Fruit fly (Drosophila melanogaster) whole organism, embryonic: Measurements from ENCODE around the gene CG11454.

Experiments
- CG10147 ChIP-seq: fragments of 200-800 bp; sonication (Bioruptor generic); optimal IDR thresholded peaks from 2 replicates; lab custom pipeline; 2019; ENCODE audit warnings: missing biosample characterization, mild to moderate bottlenecking, missing genetic modification characterization, moderate library complexity
- CG11504 ChIP-seq: fragments of 200-800 bp; sonication (Bioruptor generic); optimal IDR thresholded peaks from 3 replicates; lab custom pipeline; 2019; ENCODE audit warnings: missing biosample characterization, mild to moderate bottlenecking, missing genetic modification characterization, moderate library complexity
- CG12659 ChIP-seq: fragments of 200-800 bp; sonication (Bioruptor generic); optimal IDR thresholded peaks from 3 replicates; lab custom pipeline; 2017; ENCODE audit warnings: mild to moderate bottlenecking, missing biosample characterization, missing genetic modification reagents, missing genetic modification characterization
- CG12769 ChIP-seq: fragments of 200-800 bp; sonication (Bioruptor generic); optimal IDR thresholded peaks from 2 replicates; lab custom pipeline; 2019; ENCODE audit warnings: missing biosample characterization, mild to moderate bottlenecking, missing genetic modification characterization, moderate library complexity
- CG13624 ChIP-seq: fragments of 200-800 bp; sonication (Bioruptor generic); optimal IDR thresholded peaks from 2 replicates; lab custom pipeline; 2016; ENCODE audit warnings: missing biosample characterization, missing genetic modification characterization
- CG14710 ChIP-seq: fragments of 200-800 bp; sonication (Bioruptor generic); optimal IDR thresholded peaks from 3 replicates; lab custom pipeline; 2019; ENCODE audit warnings: missing biosample characterization, mild to moderate bottlenecking, missing genetic modification characterization, moderate library complexity
- CG17912 ChIP-seq: fragments of 200-800 bp; sonication (Bioruptor generic); optimal IDR thresholded peaks from 2 replicates; lab custom pipeline; 2018; ENCODE audit warnings: missing biosample characterization, mild to moderate bottlenecking, missing genetic modification characterization
- CG18619 ChIP-seq: fragments of 200-800 bp; sonication (Bioruptor generic); optimal IDR thresholded peaks from 3 replicates; lab custom pipeline; 2017; ENCODE audit warnings: missing biosample characterization, mild to moderate bottlenecking, missing genetic modification characterization
- CG2202 ChIP-seq: fragments of 200-800 bp; sonication (Bioruptor generic); optimal IDR thresholded peaks from 2 replicates; lab custom pipeline; 2018; ENCODE audit warnings: missing biosample characterization, mild to moderate bottlenecking, missing genetic modification characterization
- CG42726 ChIP-seq: fragments of 200-800 bp; sonication (Bioruptor generic); IDR thresholded peaks from 2 replicates; pipeline ENCODE4 v1.3.6; 2022; ENCODE audit warnings: missing biosample characterization, missing genetic modification characterization; ENCODE audit not compliant: partially characterized antibody
- CG4328 ChIP-seq: fragments of 200-800 bp; sonication (Bioruptor generic); optimal IDR thresholded peaks from 3 replicates; lab custom pipeline; 2017; ENCODE audit warnings: missing biosample characterization, missing genetic modification reagents, missing genetic modification characterization
- CG4360 ChIP-seq: fragments of 200-800 bp; sonication (Bioruptor generic); IDR thresholded peaks from 2 replicates; pipeline ENCODE4 v1.3.6; 2022; ENCODE audit warnings: missing biosample characterization, missing genetic modification characterization
- CG4404 ChIP-seq: fragments of 200-800 bp; sonication (Bioruptor generic); IDR thresholded peaks from 2 replicates; pipeline ENCODE4 v1.3.6; 2022; ENCODE audit warnings: missing biosample characterization, missing genetic modification characterization
- CG6254 ChIP-seq: fragments of 200-800 bp; sonication (Bioruptor generic); optimal IDR thresholded peaks from 3 replicates; lab custom pipeline; 2017; ENCODE audit warnings: mild to moderate bottlenecking, missing biosample characterization, missing genetic modification reagents, missing genetic modification characterization
- CG6654 ChIP-seq: fragments of 200-800 bp; sonication (Bioruptor generic); optimal IDR thresholded peaks from 2 replicates; lab custom pipeline; 2017; ENCODE audit warnings: missing biosample characterization, mild to moderate bottlenecking, missing genetic modification characterization
- CG8089 ChIP-seq: fragments of 200-800 bp; sonication (Bioruptor generic); optimal IDR thresholded peaks from 3 replicates; lab custom pipeline; 2016; ENCODE audit warnings: missing biosample characterization, missing genetic modification characterization
- CG8478 ChIP-seq: fragments of >200 bp; optimal IDR thresholded peaks from 2 replicates; lab custom pipeline; 2018
- CG9797 ChIP-seq: fragments of 200-800 bp; sonication (Bioruptor generic); optimal IDR thresholded peaks from 3 replicates; lab custom pipeline; 2018; ENCODE audit warnings: missing biosample characterization, mild to moderate bottlenecking, missing genetic modification characterization
- E2f1 ChIP-seq: fragments of 200-800 bp; sonication (Bioruptor generic); IDR thresholded peaks from 2 replicates; pipeline ENCODE4 v1.3.6; 2022; ENCODE audit warnings: missing biosample characterization, missing genetic modification characterization
- ERR ChIP-seq: fragments of 200-800 bp; sonication (Bioruptor generic); optimal IDR thresholded peaks from 2 replicates; lab custom pipeline; 2016; ENCODE audit warnings: missing biosample characterization, missing genetic modification characterization
- Fer2 ChIP-seq: fragments of 200-800 bp; sonication (Bioruptor generic); optimal IDR thresholded peaks from 2 replicates; lab custom pipeline; 2018; ENCODE audit warnings: missing biosample characterization, mild to moderate bottlenecking, missing genetic modification characterization, moderate library complexity
- Lhr ChIP-seq: fragments of 200-800 bp; sonication (Bioruptor generic); optimal IDR thresholded peaks from 3 replicates; lab custom pipeline; 2017; ENCODE audit warnings: mild to moderate bottlenecking, missing biosample characterization, missing genetic modification reagents, missing genetic modification characterization
- Lim3 ChIP-seq: fragments of 200-800 bp; sonication (Bioruptor generic); IDR thresholded peaks from 2 replicates; pipeline ENCODE4 v1.3.6; 2022; ENCODE audit warnings: missing biosample characterization, missing genetic modification characterization
- NfI ChIP-seq: fragments of 200-800 bp; sonication (Bioruptor generic); optimal IDR thresholded peaks from 3 replicates; lab custom pipeline; 2018; ENCODE audit warnings: missing biosample characterization, mild to moderate bottlenecking, missing genetic modification characterization, moderate library complexity
- Pdp1 ChIP-seq, 2 experiments: fragments of 200-800 bp; sonication (Bioruptor generic); optimal IDR thresholded peaks; 3 replicates each; lab custom pipeline; 2016; ENCODE audit warnings: missing biosample characterization in 2 of 2, missing genetic modification characterization in 2 of 2, mild to moderate bottlenecking in 1 of 2, moderate library complexity in 1 of 2
- Rfx ChIP-seq: fragments of 200-800 bp; sonication (Bioruptor generic); IDR thresholded peaks from 2 replicates; pipeline ENCODE4 v1.3.6; 2022; ENCODE audit warnings: missing biosample characterization, missing genetic modification characterization
- Xrp1 ChIP-seq: fragments of 200-800 bp; sonication (Bioruptor generic); IDR thresholded peaks from 2 replicates; pipeline ENCODE4 v1.3.6; 2022; ENCODE audit warnings: missing biosample characterization, missing genetic modification characterization
- abd-A ChIP-seq: fragments of 200-800 bp; sonication (Bioruptor generic); optimal IDR thresholded peaks from 3 replicates; lab custom pipeline; 2019; ENCODE audit warnings: missing biosample characterization, mild to moderate bottlenecking, missing genetic modification characterization, moderate library complexity
- ase ChIP-seq: fragments of 200-800 bp; sonication (Bioruptor generic); IDR thresholded peaks from 3 replicates; pipeline ENCODE4 v1.3.6; 2022; ENCODE audit warnings: missing biosample characterization, missing genetic modification characterization
- bab2 ChIP-seq: fragments of 200-800 bp; sonication (Bioruptor generic); optimal IDR thresholded peaks from 2 replicates; lab custom pipeline; 2016; ENCODE audit warnings: missing biosample characterization, missing genetic modification characterization
- caup ChIP-seq: fragments of 200-800 bp; sonication (Bioruptor generic); optimal IDR thresholded peaks from 3 replicates; lab custom pipeline; 2017; ENCODE audit warnings: missing biosample characterization, mild to moderate bottlenecking, missing genetic modification characterization, moderate library complexity; ENCODE audit not compliant: severe bottlenecking
- emc ChIP-seq: fragments of 200-800 bp; sonication (Bioruptor generic); optimal IDR thresholded peaks from 2 replicates; lab custom pipeline; 2016; ENCODE audit warnings: missing biosample characterization, missing genetic modification characterization
- en ChIP-seq: fragments of 200-800 bp; sonication (Bioruptor generic); optimal IDR thresholded peaks from 2 replicates; lab custom pipeline; 2016; ENCODE audit warnings: missing biosample characterization, missing genetic modification characterization
- jumu ChIP-seq: fragments of 200-800 bp; sonication (Bioruptor generic); optimal IDR thresholded peaks from 3 replicates; lab custom pipeline; 2016; ENCODE audit warnings: missing biosample characterization, missing genetic modification characterization
- kay ChIP-seq: fragments of 200-800 bp; sonication (Bioruptor generic); optimal IDR thresholded peaks from 2 replicates; lab custom pipeline; 2016; ENCODE audit warnings: missing biosample characterization, missing genetic modification characterization
- nerfin-1 ChIP-seq: fragments of 200-800 bp; sonication (Bioruptor generic); optimal IDR thresholded peaks from 3 replicates; lab custom pipeline; 2019; ENCODE audit warnings: missing biosample characterization, mild to moderate bottlenecking, missing genetic modification characterization, moderate library complexity
- nmo ChIP-seq: fragments of 200-800 bp; sonication (Bioruptor generic); optimal IDR thresholded peaks from 2 replicates; lab custom pipeline; 2018; ENCODE audit warnings: missing biosample characterization, mild to moderate bottlenecking, missing genetic modification characterization, moderate library complexity
- pros ChIP-seq: fragments of 200-800 bp; sonication (Bioruptor generic); optimal IDR thresholded peaks from 3 replicates; lab custom pipeline; 2019; ENCODE audit warnings: missing biosample characterization, mild to moderate bottlenecking, missing genetic modification characterization, moderate library complexity
- repo ChIP-seq: fragments of 200-800 bp; sonication (Bioruptor generic); optimal IDR thresholded peaks from 2 replicates; lab custom pipeline; 2016; ENCODE audit warnings: missing biosample characterization, missing genetic modification characterization
- salm ChIP-seq: fragments of 200-800 bp; sonication (Bioruptor generic); optimal IDR thresholded peaks from 2 replicates; lab custom pipeline; 2018; ENCODE audit warnings: missing biosample characterization, mild to moderate bottlenecking, missing genetic modification characterization
- sd ChIP-seq: fragments of 200-800 bp; sonication (Bioruptor generic); optimal IDR thresholded peaks from 3 replicates; lab custom pipeline; 2018; ENCODE audit warnings: missing biosample characterization, mild to moderate bottlenecking, missing genetic modification characterization, moderate library complexity
- stwl ChIP-seq: fragments of 200-800 bp; sonication (Bioruptor generic); optimal IDR thresholded peaks from 3 replicates; lab custom pipeline; 2018; ENCODE audit warnings: missing biosample characterization, mild to moderate bottlenecking, missing genetic modification characterization, moderate library complexity
- tgo ChIP-seq: fragments of 200-800 bp; sonication (Bioruptor generic); IDR thresholded peaks from 3 replicates; pipeline ENCODE4 v1.3.6; 2022; ENCODE audit warnings: missing biosample characterization, missing genetic modification characterization
- tll ChIP-seq, 2 experiments: fragments of 200-800 bp in 1 of 2; fragments of >200 bp in 1 of 2; sonication (Bioruptor generic) in 1 of 2; optimal IDR thresholded peaks; 2 replicates each; lab custom pipeline; 2017 to 2019; ENCODE audit warnings: missing biosample characterization in 2 of 2, missing genetic modification characterization in 2 of 2, mild to moderate bottlenecking in 1 of 2, moderate library complexity in 1 of 2

The CG11454 gene

dm6 chr2L:179119-179518 lies 36.0 kb downstream of the CG11454 start (continued):
- TF ChIP-seq CG12769 (no peak), sd (tag; lab: Kevin White, UChicago) (no peak), CG4360 (GFP tag; lab: Robert Waterston, UW) (peak; percentile 42), Rfx (GFP tag; lab: Robert Waterston, UW) (no peak), CG6654 (GFP tag; lab: Kevin White, UChicago) (no peak), ase (no peak), CG8478 (lab: Kevin White, UChicago) (no peak), CG9797 (GFP tag; lab: Kevin White, UChicago) (no peak), CG6254 (GFP tag; lab: Kevin White, UChicago) (no peak), kay (GFP tag; lab: Kevin White, UChicago) (no peak), nmo (no peak), CG12659 (GFP tag; lab: Kevin White, UChicago) (no peak), Pdp1 (GFP tag; optimal IDR thresholded peaks at IDR 0.05; lab: Kevin White, UChicago) (peak in 1 of 2 experiments; percentile 66), emc (no peak), CG13624 (GFP tag; lab: Kevin White, UChicago) (no peak), stwl (no peak), abd-A (tag; lab: Kevin White, UChicago) (peak; percentile 35), ERR (GFP tag; lab: Kevin White, UChicago) (no peak), CG4328 (no peak), CG14710 (tag; lab: Kevin White, UChicago) (no peak), jumu (no peak), bab2 (GFP tag; lab: Kevin White, UChicago) (no peak), CG8089 (GFP tag; lab: Kevin White, UChicago) (no peak), Fer2 (no peak), Lhr (no peak), repo (no peak), caup (no peak), NfI (GFP tag; lab: Kevin White, UChicago) (no peak), CG2202 (tag; lab: Kevin White, UChicago) (no peak), CG17912 (GFP tag; lab: Kevin White, UChicago) (no peak), pros (GFP tag; lab: Kevin White, UChicago) (peak; percentile 11), CG11504 (tag; lab: Kevin White, UChicago) (peak; percentile 24), CG18619 (GFP tag; lab: Kevin White, UChicago) (no peak), Lim3 (GFP tag; lab: Robert Waterston, UW) (no peak), salm (tag; lab: Kevin White, UChicago) (no peak), en (GFP tag; lab: Kevin White, UChicago) (no peak), CG10147 (no peak), E2f1 (GFP tag; lab: Robert Waterston, UW) (no peak), tll (GFP tag; optimal IDR thresholded peaks at IDR 0.05; lab: Kevin White, UChicago) (no peak), tgo (GFP tag; lab: Robert Waterston, UW) (no peak), CG42726 (GFP tag; lab: Robert Waterston, UW) (no peak), Xrp1 (GFP tag; lab: Robert Waterston, UW) (no peak), CG4404 (GFP tag; lab: Robert Waterston, UW) (no peak), nerfin-1 (tag; lab: Kevin White, UChicago) (peak; percentile 74)
